Worm (Caenorhabditis elegans) whole organism, young adult: ENCODE measurements around the gene spc-2.

ENCODE experiments used
- B0035.1 ChIP-seq: sonication (generic microtip); optimal IDR thresholded peaks from 2 replicates; lab custom pipeline; 2016; ENCODE audit warnings: missing genetic modification characterization, mild to moderate bottlenecking, missing compliant biosample characterization, missing genotype, missing genetic modification reagents
- D2030.7 ChIP-seq: fragments of 200-800 bp; sonication (Bioruptor generic); IDR thresholded peaks from 2 replicates; pipeline ENCODE4 v1.3.6; 2022; ENCODE audit warnings: missing genetic modification reagents, missing genetic modification characterization, missing compliant biosample characterization
- F33H1.4 ChIP-seq: fragments of 200-800 bp; sonication (Bioruptor generic); IDR thresholded peaks from 2 replicates; pipeline ENCODE4 v1.3.6; 2022; ENCODE audit warnings: missing genetic modification reagents, missing genetic modification characterization, missing compliant biosample characterization
- K12H6.12 ChIP-seq: fragments of 200-800 bp; sonication (Bioruptor generic); optimal IDR thresholded peaks from 2 replicates; lab custom pipeline; 2018; ENCODE audit warnings: mild to moderate bottlenecking, missing genetic modification characterization, missing compliant biosample characterization
- Y67H2A.10 ChIP-seq: fragments of 200-800 bp; sonication (Bioruptor generic); conservative IDR thresholded peaks from 2 replicates; pipeline ENCODE4 v1.3.6; 2022; ENCODE audit warnings: missing genetic modification reagents, missing genetic modification characterization, missing compliant biosample characterization
- aptf-2 ChIP-seq: fragments of 200-800 bp; sonication (Bioruptor generic); conservative IDR thresholded peaks from 2 replicates; pipeline ENCODE4 v1.3.6; 2022; ENCODE audit warnings: missing genetic modification reagents, missing genetic modification characterization, missing compliant biosample characterization
- attf-5 ChIP-seq: fragments of 200-800 bp; sonication (Bioruptor generic); optimal IDR thresholded peaks from 2 replicates; lab custom pipeline; 2018; ENCODE audit warnings: mild to moderate bottlenecking, missing genetic modification characterization, missing compliant biosample characterization
- attf-6 ChIP-seq: fragments of 200-800 bp; sonication (Bioruptor generic); IDR thresholded peaks from 2 replicates; pipeline ENCODE4 v1.3.6; 2022; ENCODE audit warnings: missing genetic modification reagents, missing genetic modification characterization, missing compliant biosample characterization
- bed-2 ChIP-seq: fragments of 200-800 bp; sonication (Bioruptor generic); IDR thresholded peaks from 2 replicates; pipeline ENCODE4 v1.3.6; 2022; ENCODE audit warnings: missing genetic modification reagents, missing genetic modification characterization, missing compliant biosample characterization
- ceh-79 ChIP-seq: sonication (generic microtip); optimal IDR thresholded peaks from 2 replicates; lab custom pipeline; 2017; ENCODE audit warnings: mild to moderate bottlenecking, missing genetic modification characterization, missing compliant biosample characterization
- ceh-91 ChIP-seq: fragments of 200-800 bp; sonication (Bioruptor generic); IDR thresholded peaks from 2 replicates; pipeline ENCODE4 v1.3.6; 2022; ENCODE audit warnings: missing genetic modification reagents, missing genetic modification characterization, missing compliant biosample characterization
- fkh-3 ChIP-seq: sonication (generic microtip); optimal IDR thresholded peaks from 2 replicates; lab custom pipeline; 2016; ENCODE audit warnings: mild to moderate bottlenecking, missing genetic modification characterization, missing compliant biosample characterization
- hlh-12 ChIP-seq: sonication (generic microtip); optimal IDR thresholded peaks from 2 replicates; lab custom pipeline; 2016; ENCODE audit warnings: missing genetic modification characterization, missing compliant biosample characterization
- hmg-1.2 ChIP-seq: fragments of 200-800 bp; sonication (Bioruptor generic); IDR thresholded peaks from 2 replicates; pipeline ENCODE4 v1.3.6; 2022; ENCODE audit warnings: missing genetic modification reagents, missing genetic modification characterization, missing compliant biosample characterization
- hrde-1 ChIP-seq: sonication (generic microtip); optimal IDR thresholded peaks from 2 replicates; lab custom pipeline; 2016; ENCODE audit warnings: missing genetic modification characterization, mild to moderate bottlenecking, missing compliant biosample characterization, moderate library complexity, missing genotype, missing genetic modification reagents, borderline replicate concordance
- lag-1 ChIP-seq: fragments of 200-800 bp; sonication (Bioruptor generic); IDR thresholded peaks from 2 replicates; pipeline ENCODE4 v1.3.6; 2022; ENCODE audit warnings: missing genetic modification reagents, missing genetic modification characterization, missing compliant biosample characterization
- let-607 ChIP-seq, 2 experiments: fragments of 200-800 bp in 1 of 2; sonication (Bioruptor generic) in 1 of 2; sonication (generic microtip) in 1 of 2; optimal IDR thresholded peaks; 2 replicates each; lab custom pipeline; 2016 to 2018; ENCODE audit warnings: mild to moderate bottlenecking in 2 of 2, missing compliant biosample characterization in 2 of 2, missing genetic modification characterization in 2 of 2, moderate library complexity in 2 of 2, missing genotype in 1 of 2
- lir-1 ChIP-seq: fragments of 200-800 bp; sonication (Bioruptor generic); conservative IDR thresholded peaks from 2 replicates; pipeline ENCODE4 v1.3.6; 2022; ENCODE audit warnings: missing genetic modification reagents, missing genetic modification characterization, missing compliant biosample characterization
- madf-6 ChIP-seq: fragments of 200-800 bp; sonication (Bioruptor generic); IDR thresholded peaks from 2 replicates; pipeline ENCODE4 v1.3.6; 2022; ENCODE audit warnings: missing genetic modification reagents, missing genetic modification characterization, missing compliant biosample characterization
- mcd-1 ChIP-seq: fragments of 200-800 bp; sonication (Bioruptor generic); IDR thresholded peaks from 2 replicates; pipeline ENCODE4 v1.3.6; 2022; ENCODE audit warnings: missing genetic modification reagents, missing genetic modification characterization, missing compliant biosample characterization
- mel-28 ChIP-seq: sonication (generic microtip); optimal IDR thresholded peaks from 2 replicates; lab custom pipeline; 2016; ENCODE audit warnings: borderline replicate concordance, mild to moderate bottlenecking, missing genetic modification characterization, missing compliant biosample characterization
- nfyb-1 ChIP-seq: fragments of 200-800 bp; sonication (Bioruptor generic); IDR thresholded peaks from 2 replicates; pipeline ENCODE4 v1.3.6; 2022; ENCODE audit warnings: missing genetic modification reagents, missing genetic modification characterization, missing compliant biosample characterization
- nhr-120 ChIP-seq: fragments of 200-800 bp; sonication (Bioruptor generic); IDR thresholded peaks from 2 replicates; pipeline ENCODE4 v1.3.6; 2022; ENCODE audit warnings: missing genetic modification characterization, missing compliant biosample characterization
- nhr-80 ChIP-seq: sonication (generic microtip); optimal IDR thresholded peaks from 2 replicates; lab custom pipeline; 2016; ENCODE audit warnings: missing genetic modification characterization, missing compliant biosample characterization
- pha-4 ChIP-seq: fragments of 150-350 bp; sonication (generic microtip); optimal IDR thresholded peaks from 2 replicates; lab custom pipeline; 2014; ENCODE audit warnings: missing biosample characterization, missing genetic modification reagents, missing genetic modification characterization
- rpc-1 ChIP-seq, 2 experiments: fragments of 150-350 bp in 1 of 2; sonication (generic microtip) in 1 of 2; optimal IDR thresholded peaks; 2 replicates each; lab custom pipeline; 2014 to 2018; ENCODE audit warnings: missing biosample characterization in 1 of 2, missing genetic modification characterization in 1 of 2, missing genetic modification reagents in 1 of 2, missing genotype in 1 of 2
- sea-2 ChIP-seq: fragments of 200-800 bp; sonication (Bioruptor generic); IDR thresholded peaks from 2 replicates; pipeline ENCODE4 v1.3.6; 2022; ENCODE audit warnings: missing genetic modification characterization, missing compliant biosample characterization
- snpc-3.4 ChIP-seq: sonication (generic microtip); optimal IDR thresholded peaks from 2 replicates; lab custom pipeline; 2017; ENCODE audit warnings: missing genetic modification characterization, mild to moderate bottlenecking, missing compliant biosample characterization, antibody characterized with exemption, moderate library complexity, missing genotype, missing genetic modification reagents
- snpc-4 ChIP-seq, 5 experiments: fragments of 150-350 bp in 1 of 5; sonication (generic microtip) in 4 of 5; optimal IDR thresholded peaks; 2 replicates each; lab custom pipeline; 2014 to 2018; ENCODE audit warnings: missing genetic modification characterization in 5 of 5, missing biosample characterization in 3 of 5, antibody characterized with exemption in 2 of 5, mild to moderate bottlenecking in 2 of 5, missing compliant biosample characterization in 2 of 5, missing genotype in 2 of 5, moderate library complexity in 2 of 5, missing genetic modification reagents in 1 of 5
- tbp1 ChIP-seq: fragments of 200-800 bp; sonication (Bioruptor generic); optimal IDR thresholded peaks from 2 replicates; lab custom pipeline; 2018; ENCODE audit warnings: mild to moderate bottlenecking, missing genetic modification characterization, missing compliant biosample characterization
- xnd-1 ChIP-seq: sonication (generic microtip); optimal IDR thresholded peaks from 2 replicates; lab custom pipeline; 2016; ENCODE audit warnings: missing genotype, missing genetic modification reagents, missing genetic modification characterization, missing compliant biosample characterization
- zfh-2 ChIP-seq: fragments of 200-800 bp; sonication (Bioruptor generic); conservative IDR thresholded peaks from 2 replicates; pipeline ENCODE4 v1.3.6; 2022; ENCODE audit warnings: missing genetic modification reagents, missing genetic modification characterization, missing compliant biosample characterization
- ztf-22 ChIP-seq: fragments of 200-800 bp; sonication (Bioruptor generic); optimal IDR thresholded peaks from 2 replicates; lab custom pipeline; 2018; ENCODE audit warnings: mild to moderate bottlenecking, missing genetic modification characterization, moderate library complexity, missing compliant biosample characterization
- ztf-3 ChIP-seq: fragments of 200-800 bp; sonication (Bioruptor generic); optimal IDR thresholded peaks from 2 replicates; lab custom pipeline; 2018; ENCODE audit warnings: mild to moderate bottlenecking, missing genetic modification characterization, missing compliant biosample characterization

spc-2 gene

ce11 chrIII:8155166-8155565 is 26.5 kb upstream of the spc-2 start, which contains the start of gene D2007.1:
TSS of gene D2007.1 (plus strand) at chrIII:8155466.
- TF ChIP-seq Y67H2A.10 (no peak), zfh-2 (no peak), ztf-3 (no peak), nhr-120 (GFP tag; lab: Robert Waterston, UW) (no peak), aptf-2 (no peak), bed-2 (GFP tag; lab: Robert Waterston, UW) (no peak), rpc-1 (optimal IDR thresholded peaks at IDR 0.05; lab: Kevin White, UChicago) (no peak), rpc-1 (tag; optimal IDR thresholded peaks at IDR 0.05; lab: Kevin White, UChicago) (no peak), D2030.7 (GFP tag; lab: Robert Waterston, UW) (no peak), hlh-12 (tag; lab: Kevin White, UChicago) (no peak), snpc-4 (GFP tag; optimal IDR thresholded peaks at IDR 0.05; lab: Kevin White, UChicago) (no peak), snpc-4 (tag; optimal IDR thresholded peaks at IDR 0.05; lab: Kevin White, UChicago) (no peak), attf-5 (GFP tag; lab: Kevin White, UChicago) (no peak), fkh-3 (no peak), sea-2 (no peak), attf-6 (GFP tag; lab: Robert Waterston, UW) (no peak), pha-4 (no peak), ceh-91 (no peak), lag-1 (GFP tag; lab: Robert Waterston, UW) (no peak), tbp1 (GFP tag; lab: Kevin White, UChicago) (no peak), hrde-1 (tag; lab: Kevin White, UChicago) (no peak), K12H6.12 (no peak)

- peak in 1 of 2 experiments; percentile 7 for TF ChIP-seq let-607 (tag; optimal IDR thresholded peaks at IDR 0.05; lab: Kevin White, UChicago)
- no peak for TF ChIP-seq ztf-22 (GFP tag; lab: Kevin White, UChicago)
- peak; percentile 39; the same call in 1 of the 2 replicates for TF ChIP-seq mcd-1 (GFP tag; lab: Robert Waterston, UW)
- peak; percentile 13 for TF ChIP-seq attf-5 (GFP tag; lab: Kevin White, UChicago)
- TF ChIP-seq nhr-80 (tag; lab: Kevin White, UChicago) = peak; percentile 22
- no peak for TF ChIP-seq mel-28 (tag; lab: Kevin White, UChicago)
- TF ChIP-seq madf-6 (GFP tag; lab: Robert Waterston, UW) = no peak
- 0 out of 2 replicates have a peak, but pooled peaks have one; percentile 18 for TF ChIP-seq hmg-1.2 (GFP tag; lab: Robert Waterston, UW)
- TF ChIP-seq ceh-91 = peak; percentile 20; the same call in 1 of the 2 replicates
- no peak for TF ChIP-seq snpc-3.4 (tag; lab: Kevin White, UChicago)
- no peak for TF ChIP-seq B0035.1
- no peak for TF ChIP-seq lir-1 (GFP tag; lab: Robert Waterston, UW)
Measured at ce11 chrIII:8158140-8158786, 23.4 kb upstream of the spc-2 start, which contains the start of gene atg-13. TSS of gene atg-13 (minus strand) at chrIII:8158190.

- TF ChIP-seq ceh-79 (tag; lab: Kevin White, UChicago) (no peak), hrde-1 (tag; lab: Kevin White, UChicago) (peak; percentile 31), nfyb-1 (GFP tag; lab: Robert Waterston, UW) (peak; percentile 70)
Measured at ce11 chrIII:8161238-8161637, 20.4 kb upstream of the spc-2 start, which contains the start of gene inpp-5K. TSS of gene inpp-5K (minus strand) at chrIII:8161338.

ce11 chrIII:8163283-8163682 is 18.4 kb upstream of the spc-2 start, which contains the start of gene bath-42:
TSS of gene bath-42 (minus strand) at chrIII:8163383.
- TF ChIP-seq F33H1.4 (GFP tag; lab: Robert Waterston, UW) (no peak), xnd-1 (no peak)
- TF ChIP-seq, all 124 proteins: peak for 0
